Fruit fly (Drosophila melanogaster) whole organism, embryonic: ENCODE data around the gene Ugt37B1.

ENCODE experiments used
- Aef1 ChIP-seq: fragments of 200-800 bp; sonication (Bioruptor generic); IDR thresholded peaks from 3 replicates; pipeline ENCODE4 v1.3.6; 2022; ENCODE audit warnings: missing biosample characterization, missing genetic modification characterization
- B-H2 ChIP-seq: fragments of 200-800 bp; sonication (Bioruptor generic); optimal IDR thresholded peaks from 2 replicates; lab custom pipeline; 2018; ENCODE audit warnings: missing biosample characterization, mild to moderate bottlenecking, missing genetic modification characterization
- CG10979 ChIP-seq: fragments of 200-800 bp; sonication (Bioruptor generic); optimal IDR thresholded peaks from 2 replicates; lab custom pipeline; 2018; ENCODE audit warnings: missing biosample characterization, mild to moderate bottlenecking, missing genetic modification characterization, moderate library complexity
- CG11504 ChIP-seq: fragments of 200-800 bp; sonication (Bioruptor generic); optimal IDR thresholded peaks from 3 replicates; lab custom pipeline; 2019; ENCODE audit warnings: missing biosample characterization, mild to moderate bottlenecking, missing genetic modification characterization, moderate library complexity
- CG11723 ChIP-seq: fragments of 200-800 bp; sonication (Bioruptor generic); optimal IDR thresholded peaks from 2 replicates; lab custom pipeline; 2017; ENCODE audit warnings: missing biosample characterization, mild to moderate bottlenecking, missing genetic modification characterization
- CG12299 ChIP-seq: fragments of 200-800 bp; sonication (Bioruptor generic); optimal IDR thresholded peaks from 2 replicates; lab custom pipeline; 2018; ENCODE audit warnings: missing biosample characterization, mild to moderate bottlenecking, missing genetic modification characterization
- CG1233 ChIP-seq: fragments of 200-800 bp; sonication (Bioruptor generic); optimal IDR thresholded peaks from 4 replicates; lab custom pipeline; 2018; ENCODE audit warnings: missing biosample characterization, mild to moderate bottlenecking, missing genetic modification characterization
- CG12659 ChIP-seq: fragments of 200-800 bp; sonication (Bioruptor generic); optimal IDR thresholded peaks from 3 replicates; lab custom pipeline; 2017; ENCODE audit warnings: mild to moderate bottlenecking, missing biosample characterization, missing genetic modification reagents, missing genetic modification characterization
- CG14667 ChIP-seq: fragments of 200-800 bp; sonication (Bioruptor generic); IDR thresholded peaks from 2 replicates; pipeline ENCODE4 v1.3.6; 2022; ENCODE audit warnings: missing biosample characterization, missing genetic modification characterization
- CG15073 ChIP-seq: fragments of 200-800 bp; sonication (Bioruptor generic); optimal IDR thresholded peaks from 2 replicates; lab custom pipeline; 2016; ENCODE audit warnings: missing biosample characterization, missing genetic modification characterization
- CG15601 ChIP-seq: fragments of 200-800 bp; sonication (Bioruptor generic); optimal IDR thresholded peaks from 3 replicates; lab custom pipeline; 2019; ENCODE audit warnings: missing biosample characterization, mild to moderate bottlenecking, missing genetic modification characterization, moderate library complexity
- CG17829 ChIP-seq: fragments of 200-800 bp; optimal IDR thresholded peaks from 2 replicates; lab custom pipeline; 2019; ENCODE audit warnings: missing biosample characterization, mild to moderate bottlenecking, missing genetic modification characterization, moderate library complexity
- CG17912 ChIP-seq: fragments of 200-800 bp; sonication (Bioruptor generic); optimal IDR thresholded peaks from 2 replicates; lab custom pipeline; 2018; ENCODE audit warnings: missing biosample characterization, mild to moderate bottlenecking, missing genetic modification characterization
- CG18764 ChIP-seq: fragments of 200-800 bp; sonication (Bioruptor generic); optimal IDR thresholded peaks from 3 replicates; lab custom pipeline; 2016; ENCODE audit warnings: missing biosample characterization, missing genetic modification characterization
- CG31441 ChIP-seq: fragments of 200-800 bp; sonication (Bioruptor generic); IDR thresholded peaks from 2 replicates; pipeline ENCODE4 v1.3.6; 2022; ENCODE audit warnings: missing biosample characterization, missing genetic modification characterization
- CG33213 ChIP-seq: fragments of 200-800 bp; sonication (Bioruptor generic); optimal IDR thresholded peaks from 3 replicates; lab custom pipeline; 2016; ENCODE audit warnings: missing biosample characterization, missing genetic modification characterization
- CG33557 ChIP-seq: fragments of 200-800 bp; sonication (Bioruptor generic); optimal IDR thresholded peaks from 2 replicates; lab custom pipeline; 2019; ENCODE audit warnings: missing biosample characterization, mild to moderate bottlenecking, missing genetic modification characterization, moderate library complexity
- CG34376 ChIP-seq: fragments of 200-800 bp; sonication (Bioruptor generic); optimal IDR thresholded peaks from 2 replicates; lab custom pipeline; 2018; ENCODE audit warnings: missing biosample characterization, mild to moderate bottlenecking, missing genetic modification characterization
- CG4707 ChIP-seq: fragments of 200-800 bp; sonication (Bioruptor generic); optimal IDR thresholded peaks from 2 replicates; lab custom pipeline; 2018; ENCODE audit warnings: missing biosample characterization, mild to moderate bottlenecking, missing genetic modification characterization, moderate library complexity
- CG5180 ChIP-seq: fragments of 200-800 bp; sonication (Bioruptor generic); optimal IDR thresholded peaks from 3 replicates; lab custom pipeline; 2017; ENCODE audit warnings: missing biosample characterization, missing genetic modification characterization, mild to moderate bottlenecking, moderate library complexity, missing genetic modification reagents
- CG8924 ChIP-seq: fragments of 200-800 bp; optimal IDR thresholded peaks from 3 replicates; lab custom pipeline; 2019; ENCODE audit warnings: missing biosample characterization, mild to moderate bottlenecking, missing genetic modification characterization, moderate library complexity
- CG9437 ChIP-seq: fragments of 200-800 bp; sonication (Bioruptor generic); optimal IDR thresholded peaks from 2 replicates; lab custom pipeline; 2018; ENCODE audit warnings: missing biosample characterization, mild to moderate bottlenecking, missing genetic modification characterization
- Dbx ChIP-seq: fragments of 200-800 bp; sonication (Bioruptor generic); IDR thresholded peaks from 3 replicates; pipeline ENCODE4 v1.3.6; 2022; ENCODE audit warnings: missing biosample characterization, missing genetic modification characterization
- Hr78 ChIP-seq, 2 experiments: fragments of 200-800 bp in 1 of 2; fragments of >200 bp in 1 of 2; sonication (Bioruptor generic) in 1 of 2; optimal IDR thresholded peaks; 2 replicates each; lab custom pipeline; 2017 to 2019; ENCODE audit warnings: missing biosample characterization in 2 of 2, missing genetic modification characterization in 2 of 2, mild to moderate bottlenecking in 1 of 2, moderate library complexity in 1 of 2
- NK7.1 ChIP-seq: fragments of 200-800 bp; sonication (Bioruptor generic); optimal IDR thresholded peaks from 3 replicates; lab custom pipeline; 2016; ENCODE audit warnings: missing biosample characterization, missing genetic modification characterization
- Nf-YA ChIP-seq: fragments of 200-800 bp; sonication (Bioruptor generic); IDR thresholded peaks from 2 replicates; pipeline ENCODE4 v1.3.6; 2022; ENCODE audit warnings: missing biosample characterization, missing genetic modification characterization
- Sry-β ChIP-seq: fragments of 200-800 bp; sonication (Bioruptor generic); optimal IDR thresholded peaks from 2 replicates; lab custom pipeline; 2018; ENCODE audit warnings: missing biosample characterization, mild to moderate bottlenecking, missing genetic modification characterization, moderate library complexity
- YL-1 ChIP-seq: fragments of 200-800 bp; sonication (Bioruptor generic); optimal IDR thresholded peaks from 3 replicates; lab custom pipeline; 2017; ENCODE audit warnings: missing biosample characterization, mild to moderate bottlenecking, missing genetic modification characterization
- bab2 ChIP-seq: fragments of 200-800 bp; sonication (Bioruptor generic); optimal IDR thresholded peaks from 2 replicates; lab custom pipeline; 2016; ENCODE audit warnings: missing biosample characterization, missing genetic modification characterization
- bbx ChIP-seq: fragments of 200-800 bp; sonication (Bioruptor generic); IDR thresholded peaks from 2 replicates; pipeline ENCODE4 v1.3.6; 2022; ENCODE audit warnings: missing biosample characterization, missing genetic modification characterization; ENCODE audit not compliant: partially characterized antibody
- cato ChIP-seq: fragments of 200-800 bp; sonication (Bioruptor generic); optimal IDR thresholded peaks from 2 replicates; lab custom pipeline; 2016; ENCODE audit warnings: missing biosample characterization, missing genetic modification characterization, borderline replicate concordance
- caup ChIP-seq: fragments of 200-800 bp; sonication (Bioruptor generic); optimal IDR thresholded peaks from 3 replicates; lab custom pipeline; 2017; ENCODE audit warnings: missing biosample characterization, mild to moderate bottlenecking, missing genetic modification characterization, moderate library complexity; ENCODE audit not compliant: severe bottlenecking
- chm ChIP-seq: fragments of 200-800 bp; sonication (Bioruptor generic); IDR thresholded peaks from 2 replicates; pipeline ENCODE4 v1.3.6; 2022; ENCODE audit warnings: missing biosample characterization, missing genetic modification characterization
- danr ChIP-seq: fragments of 200-800 bp; sonication (Bioruptor generic); IDR thresholded peaks from 2 replicates; pipeline ENCODE4 v1.3.6; 2022; ENCODE audit warnings: missing biosample characterization, missing genetic modification characterization
- dpn ChIP-seq, 2 experiments: fragments of 200-800 bp; sonication (Bioruptor generic); optimal IDR thresholded peaks; 3 replicates each; lab custom pipeline; 2016; ENCODE audit warnings: missing biosample characterization in 2 of 2, missing genetic modification characterization in 2 of 2
- ewg ChIP-seq: fragments of 200-800 bp; sonication (Bioruptor generic); optimal IDR thresholded peaks from 3 replicates; lab custom pipeline; 2017; ENCODE audit warnings: mild to moderate bottlenecking, missing biosample characterization, missing genetic modification reagents, missing genetic modification characterization
- gfzf ChIP-seq: fragments of 200-800 bp; sonication (Bioruptor generic); optimal IDR thresholded peaks from 2 replicates; lab custom pipeline; 2016; ENCODE audit warnings: missing biosample characterization, mild to moderate bottlenecking, missing genetic modification characterization, moderate library complexity
- ken ChIP-seq: fragments of 200-800 bp; sonication (Bioruptor generic); IDR thresholded peaks from 3 replicates; pipeline ENCODE4 v1.3.6; 2022; ENCODE audit warnings: missing biosample characterization, missing genetic modification characterization
- kni ChIP-seq: fragments of 200-800 bp; sonication (Bioruptor generic); optimal IDR thresholded peaks from 3 replicates; lab custom pipeline; 2017; ENCODE audit warnings: mild to moderate bottlenecking, missing biosample characterization, missing genetic modification reagents, missing genetic modification characterization
- nau ChIP-seq: fragments of 200-800 bp; sonication (Bioruptor generic); optimal IDR thresholded peaks from 3 replicates; lab custom pipeline; 2017; ENCODE audit warnings: missing biosample characterization, mild to moderate bottlenecking, missing genetic modification characterization, missing genetic modification reagents
- odd ChIP-seq: fragments of 200-800 bp; sonication (Bioruptor generic); optimal IDR thresholded peaks from 2 replicates; lab custom pipeline; 2017; ENCODE audit warnings: missing biosample characterization, mild to moderate bottlenecking, missing genetic modification characterization
- onecut ChIP-seq: fragments of 200-800 bp; sonication (Bioruptor generic); IDR thresholded peaks from 2 replicates; pipeline ENCODE4 v1.3.6; 2022; ENCODE audit warnings: missing biosample characterization, missing genetic modification characterization
- psq ChIP-seq: fragments of 200-800 bp; sonication (Bioruptor generic); optimal IDR thresholded peaks from 2 replicates; lab custom pipeline; 2017; ENCODE audit warnings: missing biosample characterization, missing genetic modification characterization
- scrt ChIP-seq: fragments of 200-800 bp; sonication (Bioruptor generic); optimal IDR thresholded peaks from 2 replicates; lab custom pipeline; 2018; ENCODE audit warnings: missing biosample characterization, mild to moderate bottlenecking, missing genetic modification characterization, moderate library complexity
- sqz ChIP-seq: fragments of 200-800 bp; sonication (Bioruptor generic); optimal IDR thresholded peaks from 3 replicates; lab custom pipeline; 2018; ENCODE audit warnings: missing biosample characterization, mild to moderate bottlenecking, missing genetic modification characterization
- trh ChIP-seq: fragments of 200-800 bp; sonication (Bioruptor generic); optimal IDR thresholded peaks from 2 replicates; lab custom pipeline; 2016; ENCODE audit warnings: missing biosample characterization, missing genetic modification characterization
- unpg ChIP-seq: fragments of 200-800 bp; sonication (Bioruptor generic); optimal IDR thresholded peaks from 3 replicates; lab custom pipeline; 2018; ENCODE audit warnings: missing biosample characterization, mild to moderate bottlenecking, missing genetic modification characterization, moderate library complexity
- yki ChIP-seq: fragments of >200 bp; optimal IDR thresholded peaks from 3 replicates; lab custom pipeline; 2018
- zen2 ChIP-seq: fragments of 200-800 bp; sonication (Bioruptor generic); IDR thresholded peaks from 3 replicates; pipeline ENCODE4 v1.3.6; 2022; ENCODE audit warnings: missing biosample characterization, missing genetic modification characterization; ENCODE audit not compliant: partially characterized antibody

Gene Ugt37B1

dm6 chr2L:6252258-6253004 is 27.6 kb downstream of the Ugt37B1 start (continued):
- TF ChIP-seq CG17912 (GFP tag; lab: Kevin White, UChicago) (peak; percentile 51), CG15601 (peak; percentile 53), Sry-β (GFP tag; lab: Kevin White, UChicago) (no peak), bab2 (peak; percentile 17), caup (peak; percentile 1), bbx (GFP tag; lab: Robert Waterston, UW) (no peak), ewg (GFP tag; lab: Kevin White, UChicago) (no peak), CG10979 (tag; lab: Kevin White, UChicago) (no peak), CG34376 (GFP tag; lab: Kevin White, UChicago) (peak; percentile 27), CG33557 (peak; percentile 63), CG17829 (no peak), CG5180 (GFP tag; lab: Kevin White, UChicago) (no peak), gfzf (no peak), psq (no peak), sqz (GFP tag; lab: Kevin White, UChicago) (no peak), odd (GFP tag; lab: Kevin White, UChicago) (no peak), Dbx (GFP tag; lab: Robert Waterston, UW) (no peak), dpn (GFP tag; optimal IDR thresholded peaks at IDR 0.05; lab: Kevin White, UChicago) (no peak), CG11723 (GFP tag; lab: Kevin White, UChicago) (no peak), ken (GFP tag; lab: Robert Waterston, UW) (0 out of 3 replicates have a peak, but pooled peaks have one; percentile 7), danr (GFP tag; lab: Robert Waterston, UW) (no peak), CG31441 (GFP tag; lab: Robert Waterston, UW) (no peak), CG18764 (peak; percentile 3), nau (GFP tag; lab: Kevin White, UChicago) (peak; percentile 21), YL-1 (GFP tag; lab: Kevin White, UChicago) (no peak), kni (GFP tag; lab: Kevin White, UChicago) (peak; percentile 20), chm (peak; percentile 26; the same call in 1 of the 2 replicates), CG33213 (GFP tag; lab: Kevin White, UChicago) (peak; percentile 6), trh (GFP tag; lab: Kevin White, UChicago) (no peak), NK7.1 (no peak), zen2 (GFP tag; lab: Robert Waterston, UW) (no peak), CG4707 (GFP tag; lab: Kevin White, UChicago) (no peak), CG1233 (peak; percentile 29), Aef1 (GFP tag; lab: Robert Waterston, UW) (no peak), CG9437 (GFP tag; lab: Kevin White, UChicago) (no peak), B-H2 (GFP tag; lab: Kevin White, UChicago) (no peak), cato (no peak), CG8924 (tag; lab: Kevin White, UChicago) (no peak), unpg (GFP tag; lab: Kevin White, UChicago) (peak; percentile 2), CG15073 (GFP tag; lab: Kevin White, UChicago) (no peak), CG12659 (GFP tag; lab: Kevin White, UChicago) (peak; percentile 13), Nf-YA (no peak), CG12299 (tag; lab: Kevin White, UChicago) (no peak), CG14667 (GFP tag; lab: Robert Waterston, UW) (no peak), CG11504 (no peak), Hr78 (GFP tag; optimal IDR thresholded peaks at IDR 0.05; lab: Kevin White, UChicago) (peak in 1 of 2 experiments; percentile 47), scrt (GFP tag; lab: Kevin White, UChicago) (peak; percentile 71), onecut (peak; percentile 44; the same call in 1 of the 2 replicates), yki (lab: Kevin White, UChicago) (peak; percentile 70)
